Worm (Caenorhabditis elegans) whole organism, L4/young adult: ENCODE measurements around the gene grl-4.

Experiments
- W03F9.2 ChIP-seq: fragments of 150-350 bp; optimal IDR thresholded peaks from 2 replicates; lab custom pipeline; 2014; ENCODE audit warnings: missing biosample characterization, missing genetic modification characterization
- dao-5 ChIP-seq: sonication (generic microtip); optimal IDR thresholded peaks from 2 replicates; lab custom pipeline; 2016; ENCODE audit warnings: missing genotype, missing genetic modification characterization, moderate library complexity, missing compliant biosample characterization
- him-1 ChIP-seq: sonication (generic microtip); optimal IDR thresholded peaks from 2 replicates; lab custom pipeline; 2016; ENCODE audit warnings: missing genotype, missing genetic modification reagents, missing genetic modification characterization, missing compliant biosample characterization

ce11 chrIV:7332695-7333094 is 22.1 kb upstream of the grl-4 start, which contains the start of gene ocr-4:
- TF ChIP-seq W03F9.2 = no peak
- TF ChIP-seq him-1 = no peak
- no peak for TF ChIP-seq dao-5 (tag; lab: Kevin White, UChicago)
